Fruit fly (Drosophila melanogaster) whole organism, wandering third instar larva: ENCODE results near the gene zfh2.

ENCODE experiments used
- Abd-B ChIP-seq: fragments of >200 bp; optimal IDR thresholded peaks from 2 replicates; lab custom pipeline; 2017; ENCODE audit warnings: missing biosample characterization, missing genetic modification characterization
- CG32264 ChIP-seq: fragments of 200-800 bp; sonication (Bioruptor generic); optimal IDR thresholded peaks from 2 replicates; lab custom pipeline; 2016; ENCODE audit warnings: missing biosample characterization, missing genetic modification characterization
- CG9705 ChIP-seq: fragments of 200-800 bp; sonication (Bioruptor generic); optimal IDR thresholded peaks from 2 replicates; lab custom pipeline; 2018; ENCODE audit warnings: missing biosample characterization, mild to moderate bottlenecking, missing genetic modification characterization
- CrebA ChIP-seq: fragments of 200-800 bp; sonication (Bioruptor generic); optimal IDR thresholded peaks from 2 replicates; lab custom pipeline; 2016; ENCODE audit warnings: missing biosample characterization, mild to moderate bottlenecking, missing genetic modification characterization, borderline replicate concordance
- Dfd ChIP-seq: fragments of >200 bp; optimal IDR thresholded peaks from 2 replicates; lab custom pipeline; 2017; ENCODE audit warnings: missing biosample characterization, missing genetic modification characterization
- Dif ChIP-seq: fragments of 200-275, 200-300 bp; sonication (Bioruptor generic); optimal IDR thresholded peaks from 2 replicates; lab custom pipeline; 2018; ENCODE audit warnings: missing biosample characterization, missing genetic modification characterization; ENCODE audit not compliant: partially characterized antibody
- GATAd ChIP-seq: sonication (Bioruptor generic); optimal IDR thresholded peaks from 2 replicates; lab custom pipeline; 2016; ENCODE audit warnings: missing biosample characterization, missing genetic modification characterization
- HLH106 ChIP-seq: fragments of 200-800 bp; optimal IDR thresholded peaks from 3 replicates; lab custom pipeline; 2019; ENCODE audit warnings: missing biosample characterization, mild to moderate bottlenecking, missing genetic modification characterization, moderate library complexity
- Hnf4 ChIP-seq: fragments of 200-800 bp; sonication (Bioruptor generic); optimal IDR thresholded peaks from 2 replicates; lab custom pipeline; 2016; ENCODE audit warnings: missing biosample characterization, mild to moderate bottlenecking, missing genetic modification characterization
- Hr78 ChIP-seq: fragments of >200 bp; optimal IDR thresholded peaks from 2 replicates; lab custom pipeline; 2017; ENCODE audit warnings: missing biosample characterization, missing genetic modification characterization
- Hr83 ChIP-seq: fragments of 200-300 bp; sonication (Bioruptor generic); optimal IDR thresholded peaks from 2 replicates; lab custom pipeline; 2016; ENCODE audit warnings: missing biosample characterization, mild to moderate bottlenecking, missing genetic modification characterization, moderate library complexity; ENCODE audit not compliant: poor library complexity, severe bottlenecking
- Jra ChIP-seq: sonication (Bioruptor generic); optimal IDR thresholded peaks from 2 replicates; lab custom pipeline; 2016; ENCODE audit warnings: missing biosample characterization, missing genetic modification characterization
- Mio ChIP-seq: sonication (Bioruptor generic); optimal IDR thresholded peaks from 2 replicates; lab custom pipeline; 2016; ENCODE audit warnings: missing biosample characterization, missing genetic modification characterization
- Myc ChIP-seq: fragments of >200 bp; optimal IDR thresholded peaks from 2 replicates; lab custom pipeline; 2017
- N ChIP-seq: fragments of >200 bp; optimal IDR thresholded peaks from 2 replicates; lab custom pipeline; 2018; ENCODE audit warnings: missing biosample characterization, missing external identifiers, missing genetic modification characterization
- OdsH ChIP-seq: fragments of 200-800 bp; sonication (Bioruptor generic); optimal IDR thresholded peaks from 2 replicates; lab custom pipeline; 2016; ENCODE audit warnings: missing biosample characterization, mild to moderate bottlenecking, missing genetic modification characterization
- Rel ChIP-seq, 2 experiments: fragments of 200-800 bp; sonication (Bioruptor generic) in 1 of 2; optimal IDR thresholded peaks; 2 replicates in 1 of 2; 3 replicates in 1 of 2; lab custom pipeline; 2016 to 2019; ENCODE audit warnings: mild to moderate bottlenecking in 2 of 2, missing biosample characterization in 2 of 2, missing genetic modification characterization in 2 of 2, moderate library complexity in 1 of 2
- Sp1 ChIP-seq: fragments of 200-800 bp; sonication (Bioruptor generic); optimal IDR thresholded peaks from 3 replicates; lab custom pipeline; 2019; ENCODE audit warnings: missing biosample characterization, mild to moderate bottlenecking, missing genetic modification characterization, moderate library complexity
- Vsx2 ChIP-seq: fragments of 200-300, 225-300 bp; sonication (Bioruptor generic); optimal IDR thresholded peaks from 2 replicates; lab custom pipeline; 2018; ENCODE audit warnings: missing biosample characterization, missing genetic modification characterization; ENCODE audit not compliant: partially characterized antibody
- br ChIP-seq: fragments of 200-800 bp; sonication (Bioruptor generic); optimal IDR thresholded peaks from 2 replicates; lab custom pipeline; 2016; ENCODE audit warnings: missing biosample characterization, missing genetic modification characterization
- brk ChIP-seq: fragments of 200-800 bp; sonication (Bioruptor generic); optimal IDR thresholded peaks from 2 replicates; lab custom pipeline; 2016; ENCODE audit warnings: missing biosample characterization, mild to moderate bottlenecking, missing genetic modification characterization
- dl ChIP-seq, 2 experiments: fragments of 175-275, 200-275 bp in 1 of 2; fragments of 200-275 bp in 1 of 2; sonication (Bioruptor generic); optimal IDR thresholded peaks; lab custom pipeline; 2018; ENCODE audit warnings: mild to moderate bottlenecking in 2 of 2, missing biosample characterization in 2 of 2, missing genetic modification characterization in 2 of 2, moderate library complexity in 2 of 2; ENCODE audit not compliant: partially characterized antibody in 2 of 2, insufficient read depth in 1 of 2
- dmrt93B ChIP-seq: fragments of 200-800 bp; sonication (Bioruptor generic); optimal IDR thresholded peaks from 2 replicates; lab custom pipeline; 2018; ENCODE audit warnings: missing biosample characterization, mild to moderate bottlenecking, missing genetic modification characterization
- dsf ChIP-seq: sonication (Bioruptor generic); optimal IDR thresholded peaks from 2 replicates; lab custom pipeline; 2016; ENCODE audit warnings: missing biosample characterization, missing genetic modification characterization, borderline replicate concordance
- ey ChIP-seq: fragments of 200-800 bp; sonication (Bioruptor generic); optimal IDR thresholded peaks from 2 replicates; lab custom pipeline; 2016; ENCODE audit warnings: missing biosample characterization, missing genetic modification characterization
- foxo ChIP-seq, 2 experiments: fragments of 200-800 bp; sonication (Bioruptor generic); optimal IDR thresholded peaks; 2 replicates in 1 of 2; 3 replicates in 1 of 2; lab custom pipeline; 2016 to 2017; ENCODE audit warnings: missing biosample characterization in 2 of 2, missing genetic modification characterization in 2 of 2
- fru ChIP-seq: fragments of 200-800 bp; sonication (Bioruptor generic); optimal IDR thresholded peaks from 3 replicates; lab custom pipeline; 2016; ENCODE audit warnings: missing biosample characterization, mild to moderate bottlenecking, missing genetic modification characterization
- h ChIP-seq: fragments of 200-800 bp; sonication (Bioruptor generic); optimal IDR thresholded peaks from 3 replicates; lab custom pipeline; 2016; ENCODE audit warnings: missing biosample characterization, mild to moderate bottlenecking, missing genetic modification characterization
- jim ChIP-seq: fragments of 175-275, 200-325 bp; sonication (Bioruptor generic); optimal IDR thresholded peaks from 2 replicates; lab custom pipeline; 2016; ENCODE audit warnings: missing biosample characterization, mild to moderate bottlenecking, missing genetic modification characterization
- lola ChIP-seq: fragments of >200 bp; optimal IDR thresholded peaks from 2 replicates; lab custom pipeline; 2017; ENCODE audit warnings: missing biosample characterization, missing genetic modification characterization
- pan ChIP-seq: fragments of >200 bp; optimal IDR thresholded peaks from 2 replicates; lab custom pipeline; 2017
- psq ChIP-seq: fragments of 200-800 bp; sonication (Bioruptor generic); optimal IDR thresholded peaks from 3 replicates; lab custom pipeline; 2017; ENCODE audit warnings: missing biosample characterization, mild to moderate bottlenecking, missing genetic modification characterization, moderate library complexity
- rgr ChIP-seq: fragments of 200-800 bp; sonication (Bioruptor generic); optimal IDR thresholded peaks from 3 replicates; lab custom pipeline; 2016; ENCODE audit warnings: missing biosample characterization, mild to moderate bottlenecking, missing genetic modification characterization
- sage ChIP-seq: fragments of 200-800 bp; sonication (Bioruptor generic); optimal IDR thresholded peaks from 2 replicates; lab custom pipeline; 2016; ENCODE audit warnings: missing biosample characterization, mild to moderate bottlenecking, missing genetic modification characterization
- sv ChIP-seq: fragments of 200-800 bp; sonication (Bioruptor generic); optimal IDR thresholded peaks from 3 replicates; lab custom pipeline; 2016; ENCODE audit warnings: missing biosample characterization, missing genetic modification characterization
- tai ChIP-seq: sonication (Bioruptor generic); optimal IDR thresholded peaks from 2 replicates; lab custom pipeline; 2016; ENCODE audit warnings: missing biosample characterization, missing genetic modification characterization
- usp ChIP-seq: fragments of >200 bp; optimal IDR thresholded peaks from 2 replicates; lab custom pipeline; 2017; ENCODE audit warnings: missing biosample characterization, missing genetic modification characterization
- woc ChIP-seq: sonication (Bioruptor generic); optimal IDR thresholded peaks from 2 replicates; lab custom pipeline; 2016; ENCODE audit warnings: missing biosample characterization, mild to moderate bottlenecking, missing genetic modification characterization

Gene zfh2

DNA sequence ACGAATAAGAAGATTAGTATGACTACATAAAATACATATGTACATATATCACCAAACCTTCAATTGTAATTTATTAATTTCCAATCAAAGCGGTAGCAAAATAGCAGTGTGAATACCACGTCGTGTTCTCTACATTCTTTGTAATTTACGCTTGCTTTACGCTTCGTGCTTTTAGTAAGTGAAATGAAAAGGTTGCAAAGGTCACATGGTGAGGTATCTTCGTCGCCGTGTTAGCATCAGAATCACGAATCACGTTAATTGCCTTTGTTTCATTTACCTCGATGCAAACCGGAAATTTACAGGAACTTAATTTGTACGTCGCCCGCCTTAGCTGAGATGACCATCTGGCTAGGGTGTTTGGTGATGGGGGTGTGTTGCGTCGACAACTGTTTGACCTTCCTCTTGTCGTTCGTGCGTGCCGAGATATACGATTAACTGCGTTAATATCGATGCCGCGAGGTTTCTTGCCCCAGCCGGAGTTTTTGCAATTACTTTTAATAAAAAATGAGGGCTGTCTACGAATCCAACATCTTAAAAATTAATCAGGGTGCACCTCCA lies 10.8 kb upstream of the zfh2 start:
- TF ChIP-seq Hr78: no peak
- no peak for TF ChIP-seq CrebA (GFP tag; lab: Kevin White, UChicago)
- no peak for TF ChIP-seq sage
- no peak for TF ChIP-seq Sp1 (GFP tag; lab: Kevin White, UChicago)
- TF ChIP-seq Vsx2: no peak
- no peak for TF ChIP-seq Abd-B (GFP tag; lab: Kevin White, UChicago)
- no peak for TF ChIP-seq foxo (GFP tag; optimal IDR thresholded peaks at IDR 0.05; lab: Kevin White, UChicago)
- TF ChIP-seq, all 38 proteins: peak for 0

DNA sequence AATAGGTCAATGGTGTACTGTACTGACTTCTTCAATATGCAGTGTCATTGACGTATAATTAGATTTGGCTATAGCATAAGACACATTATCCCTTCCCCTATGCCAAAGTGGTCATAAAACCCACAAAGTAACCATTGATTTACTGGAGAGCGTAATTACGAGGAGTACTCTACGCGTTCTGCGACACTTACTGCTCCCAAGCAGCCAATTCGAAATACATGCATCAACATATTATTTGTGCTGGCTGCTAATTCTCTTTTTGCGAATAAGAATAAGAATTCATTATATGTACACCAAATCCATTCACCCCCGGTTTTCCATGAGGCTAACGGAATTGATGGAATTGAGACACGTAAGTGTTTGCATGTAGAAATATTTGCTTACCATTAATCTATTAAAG lies 9.0 kb upstream of the zfh2 start:
- TF ChIP-seq lola (GFP tag; lab: Kevin White, UChicago) (no peak), woc (GFP tag; lab: Kevin White, UChicago) (no peak), HLH106 (tag; lab: Kevin White, UChicago) (no peak), Abd-B (GFP tag; lab: Kevin White, UChicago) (no peak), pan (lab: Kevin White, UChicago) (no peak), br (GFP tag; lab: Kevin White, UChicago) (no peak), sv (GFP tag; lab: Kevin White, UChicago) (no peak), OdsH (GFP tag; lab: Kevin White, UChicago) (no peak), Hr83 (no peak), Myc (lab: Kevin White, UChicago) (no peak), Mio (no peak), CG9705 (GFP tag; lab: Kevin White, UChicago) (no peak), Dfd (GFP tag; lab: Kevin White, UChicago) (no peak), jim (GFP tag; lab: Kevin White, UChicago) (no peak)
- TF ChIP-seq, all 38 proteins: peak for 0

DNA sequence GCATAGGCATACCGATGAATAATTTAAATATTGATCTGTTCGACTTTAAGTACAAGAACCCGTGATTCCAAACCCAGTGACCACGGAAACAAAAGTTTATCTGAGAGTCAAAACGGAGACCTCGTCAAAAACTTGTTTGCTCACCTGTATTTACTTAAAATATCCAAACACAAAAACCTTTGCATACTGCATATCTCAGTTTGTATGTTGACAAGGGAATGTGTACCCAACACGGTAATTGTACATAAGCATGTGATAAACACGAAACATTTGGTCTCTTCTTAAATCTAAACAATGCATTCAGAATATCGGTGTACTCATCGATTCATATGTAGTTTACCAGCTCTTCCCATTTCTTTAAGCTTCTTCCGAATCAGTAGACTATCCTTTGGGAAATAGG lies 3.9 kb upstream of the zfh2 start:
- TF ChIP-seq woc (GFP tag; lab: Kevin White, UChicago): no peak
- TF ChIP-seq Hnf4 (GFP tag; lab: Kevin White, UChicago): peak; percentile 89
- peak; percentile 70 for TF ChIP-seq CG9705 (GFP tag; lab: Kevin White, UChicago)
- no peak for TF ChIP-seq dl (GFP tag; optimal IDR thresholded peaks at IDR 0.05; lab: Kevin White, UChicago; ENCODE audit: insufficient read depth in 1 of 2, partially characterized antibody in 2 of 2)
- TF ChIP-seq h: peak; percentile 81
- TF ChIP-seq lola (GFP tag; lab: Kevin White, UChicago): no peak
- peak; percentile 83 for TF ChIP-seq OdsH (GFP tag; lab: Kevin White, UChicago)
- no peak for TF ChIP-seq Dfd (GFP tag; lab: Kevin White, UChicago)
- TF ChIP-seq usp (GFP tag; lab: Kevin White, UChicago): no peak
- TF ChIP-seq GATAd (GFP tag; lab: Kevin White, UChicago): peak; percentile 56
- TF ChIP-seq CrebA (GFP tag; lab: Kevin White, UChicago): no peak
- TF ChIP-seq Dif: no peak
- TF ChIP-seq Hr83: peak; percentile 91
- no peak for TF ChIP-seq HLH106 (tag; lab: Kevin White, UChicago)
- no peak for TF ChIP-seq Mio
- no peak for TF ChIP-seq Myc (lab: Kevin White, UChicago)
- peak; percentile 64 for TF ChIP-seq fru (GFP tag; lab: Kevin White, UChicago)
- TF ChIP-seq tai (GFP tag; lab: Kevin White, UChicago): peak; percentile 84
- TF ChIP-seq Abd-B (GFP tag; lab: Kevin White, UChicago): no peak
- TF ChIP-seq Hr78: no peak
- TF ChIP-seq sage: peak; percentile 47
- no peak for TF ChIP-seq CG32264
- peak; percentile 80 for TF ChIP-seq sv (GFP tag; lab: Kevin White, UChicago)
- no peak for TF ChIP-seq jim (GFP tag; lab: Kevin White, UChicago)
- TF ChIP-seq N (GFP tag; lab: Kevin White, UChicago): no peak
- peak; percentile 49 for TF ChIP-seq dmrt93B (GFP tag; lab: Kevin White, UChicago)
- peak; percentile 63 for TF ChIP-seq dsf (GFP tag; lab: Kevin White, UChicago)
- TF ChIP-seq Vsx2: no peak
- TF ChIP-seq Rel (GFP tag; optimal IDR thresholded peaks at IDR 0.05; lab: Kevin White, UChicago): no peak
- TF ChIP-seq Rel (tag; optimal IDR thresholded peaks at IDR 0.05; lab: Kevin White, UChicago): no peak
- TF ChIP-seq psq: peak; percentile 63
- TF ChIP-seq rgr (GFP tag; lab: Kevin White, UChicago): peak; percentile 89
- peak; percentile 69 for TF ChIP-seq Jra (GFP tag; lab: Kevin White, UChicago)
- TF ChIP-seq ey: peak; percentile 49
- TF ChIP-seq brk: no peak
- TF ChIP-seq foxo (GFP tag; optimal IDR thresholded peaks at IDR 0.05; lab: Kevin White, UChicago): peak in 1 of 2 experiments; percentile 80
- no peak for TF ChIP-seq pan (lab: Kevin White, UChicago)
- peak; percentile 74 for TF ChIP-seq br (GFP tag; lab: Kevin White, UChicago)
- TF ChIP-seq Sp1 (GFP tag; lab: Kevin White, UChicago): peak; percentile 70
